Worm (Caenorhabditis elegans) whole organism, L4/young adult: ENCODE results near the gene F13D11.3.

ENCODE experiments used
- W03F9.2 ChIP-seq: fragments of 150-350 bp; optimal IDR thresholded peaks from 2 replicates; lab custom pipeline; 2014; ENCODE audit warnings: missing biosample characterization, missing genetic modification characterization
- dao-5 ChIP-seq: sonication (generic microtip); optimal IDR thresholded peaks from 2 replicates; lab custom pipeline; 2016; ENCODE audit warnings: missing genotype, missing genetic modification characterization, moderate library complexity, missing compliant biosample characterization
- him-1 ChIP-seq: sonication (generic microtip); optimal IDR thresholded peaks from 2 replicates; lab custom pipeline; 2016; ENCODE audit warnings: missing genotype, missing genetic modification reagents, missing genetic modification characterization, missing compliant biosample characterization

F13D11.3 gene

DNA sequence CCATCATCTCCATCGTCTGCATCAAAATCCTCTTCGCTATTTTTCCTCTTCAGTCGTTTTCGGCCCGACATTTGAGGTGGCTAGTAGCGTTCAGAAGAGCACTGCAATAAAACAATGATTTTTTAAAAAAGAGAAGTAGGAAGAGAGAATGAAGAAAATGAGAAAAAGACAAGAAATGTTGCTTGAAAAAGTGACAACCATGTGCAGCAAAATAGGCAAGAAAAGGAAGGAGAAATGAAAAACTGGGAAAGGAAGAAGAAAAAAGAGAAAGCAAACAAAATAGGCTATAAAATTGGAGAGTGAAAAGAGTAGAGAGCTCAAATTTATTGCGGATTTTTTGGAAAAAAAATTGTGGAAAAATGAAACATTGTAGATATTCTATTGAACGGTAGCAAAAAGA lies 42.4 kb downstream of the F13D11.3 start, which contains the start of gene tag-294:
Gene tag-294 (minus strand): TSS at position 101 of the 400 bp plus-strand sequence.
- TF ChIP-seq W03F9.2 (no peak), dao-5 (tag; lab: Kevin White, UChicago) (no peak), him-1 (tag; lab: Kevin White, UChicago) (no peak)
